Comparison of ENCODE assay signal across 1 fruit fly cellular context in genomic region chr3L:3222643-3223389, dm6.
A peak's percentile ranks its signal among the peaks of the same experiment; 100 is the strongest.
TF ChIP-seq lines count a peak whose summit lies in the region.

Gene RpL28 (minus strand): TSS chr3L:3222960.
Gene eIF1 (plus strand): TSS chr3L:3223341.

TF ChIP-seq in whole organism, embryonic, 481 proteins besides CTCF, POLR2A, EP300 and RAD21 (continued from another document):
- TF ChIP-seq Ssrp (tag; optimal IDR thresholded peaks at IDR 0.05; lab: Kevin White, UChicago) (peak; percentile 77), cg (GFP tag; optimal IDR thresholded peaks at IDR 0.05; lab: Kevin White, UChicago) (no peak), Eip74EF (GFP tag; optimal IDR thresholded peaks at IDR 0.05; lab: Kevin White, UChicago) (peak in 1 of 2 experiments; percentile 44), CG6689 (GFP tag; IDR thresholded peaks at IDR 0.05; lab: Robert Waterston, UW) (peak; percentile 73), gro (GFP tag; optimal IDR thresholded peaks at IDR 0.05; lab: Kevin White, UChicago) (peak; percentile 84), CG6654 (GFP tag; optimal IDR thresholded peaks at IDR 0.05; lab: Kevin White, UChicago) (peak; percentile 84), dati (GFP tag; IDR thresholded peaks at IDR 0.05; lab: Robert Waterston, UW) (peak; percentile 86), vnd (GFP tag; IDR thresholded peaks at IDR 0.05; lab: Robert Waterston, UW; ENCODE audit: partially characterized antibody) (peak; percentile 77), Sin3A (optimal IDR thresholded peaks at IDR 0.05; lab: Kevin White, UChicago) (peak; percentile 94), Vsx1 (GFP tag; optimal IDR thresholded peaks at IDR 0.05; lab: Kevin White, UChicago) (peak; percentile 92), CG12219 (GFP tag; optimal IDR thresholded peaks at IDR 0.05; lab: Kevin White, UChicago) (peak; percentile 87), CG16813 (GFP tag; IDR thresholded peaks at IDR 0.05; lab: Robert Waterston, UW; ENCODE audit: partially characterized antibody) (peak; percentile 85), CG11398 (GFP tag; optimal IDR thresholded peaks at IDR 0.05; lab: Kevin White, UChicago) (peak; percentile 92), CG10267 (tag; optimal IDR thresholded peaks at IDR 0.05; lab: Kevin White, UChicago) (peak; percentile 86), TFAM (GFP tag; optimal IDR thresholded peaks at IDR 0.05; lab: Kevin White, UChicago) (peak; percentile 83), CG17612 (GFP tag; IDR thresholded peaks at IDR 0.05; lab: Robert Waterston, UW) (peak; percentile 54; the same call in 1 of the 2 replicates), usp (GFP tag; optimal IDR thresholded peaks at IDR 0.05; lab: Kevin White, UChicago) (no peak), Ptx1 (GFP tag; IDR thresholded peaks at IDR 0.05; lab: Robert Waterston, UW) (peak; percentile 86), CG13894 (tag; optimal IDR thresholded peaks at IDR 0.05; lab: Kevin White, UChicago) (peak; percentile 84), Abd-B (GFP tag; optimal IDR thresholded peaks at IDR 0.05; lab: Kevin White, UChicago) (peak; percentile 73), abd-A (tag; optimal IDR thresholded peaks at IDR 0.05; lab: Kevin White, UChicago) (no peak), jumu (GFP tag; optimal IDR thresholded peaks at IDR 0.05; lab: Kevin White, UChicago) (peak; percentile 84), sr (GFP tag; IDR thresholded peaks at IDR 0.05; lab: Robert Waterston, UW) (peak; percentile 89), danr (GFP tag; IDR thresholded peaks at IDR 0.05; lab: Robert Waterston, UW) (0 out of 2 replicates have a peak, but pooled peaks have one; percentile 28), Atf3 (GFP tag; optimal IDR thresholded peaks at IDR 0.05; lab: Kevin White, UChicago) (peak; percentile 90), CG3838 (GFP tag; optimal IDR thresholded peaks at IDR 0.05; lab: Kevin White, UChicago) (peak; percentile 84), E2f1 (GFP tag; IDR thresholded peaks at IDR 0.05; lab: Robert Waterston, UW) (peak; percentile 70), CG4404 (GFP tag; IDR thresholded peaks at IDR 0.05; lab: Robert Waterston, UW) (peak; percentile 66), Dad (GFP tag; optimal IDR thresholded peaks at IDR 0.05; lab: Kevin White, UChicago) (peak; percentile 88), NfI (GFP tag; optimal IDR thresholded peaks at IDR 0.05; lab: Kevin White, UChicago) (peak; percentile 98), disco-r (GFP tag; optimal IDR thresholded peaks at IDR 0.05; lab: Kevin White, UChicago) (peak; percentile 91), CG15011 (GFP tag; optimal IDR thresholded peaks at IDR 0.05; lab: Kevin White, UChicago) (peak; percentile 93), wor (GFP tag; IDR thresholded peaks at IDR 0.05; lab: Robert Waterston, UW) (peak; percentile 63), ATbp (GFP tag; optimal IDR thresholded peaks at IDR 0.05; lab: Kevin White, UChicago) (peak; percentile 88), D19A (tag; optimal IDR thresholded peaks at IDR 0.05; lab: Kevin White, UChicago) (peak; percentile 59), jing (GFP tag; optimal IDR thresholded peaks at IDR 0.05; lab: Kevin White, UChicago) (no peak), al (GFP tag; IDR thresholded peaks at IDR 0.05; lab: Robert Waterston, UW) (peak; percentile 67), fd3F (GFP tag; optimal IDR thresholded peaks at IDR 0.05; lab: Kevin White, UChicago) (peak; percentile 87), Poxn (GFP tag; IDR thresholded peaks at IDR 0.05; lab: Robert Waterston, UW) (peak; percentile 56; the same call in 1 of the 2 replicates), CG6175 (GFP tag; IDR thresholded peaks at IDR 0.05; lab: Robert Waterston, UW) (peak; percentile 83; the same call in 2 of the 3 replicates), aop (GFP tag; IDR thresholded peaks at IDR 0.05; lab: Robert Waterston, UW) (0 out of 2 replicates have a peak, but pooled peaks have one; percentile 41), gsb (GFP tag; IDR thresholded peaks at IDR 0.05; lab: Robert Waterston, UW) (peak; percentile 56), CG14965 (GFP tag; optimal IDR thresholded peaks at IDR 0.05; lab: Kevin White, UChicago; ENCODE audit: borderline replicate concordance) (peak; percentile 74), Rfx (GFP tag; IDR thresholded peaks at IDR 0.05; lab: Robert Waterston, UW) (peak; percentile 94), CG18011 (GFP tag; optimal IDR thresholded peaks at IDR 0.05; lab: Kevin White, UChicago) (peak; percentile 83)
